Fruit fly (Drosophila melanogaster): ENCODE results near the gene CG8004.

The CG8004 gene

dm6 chr3L:19928435-19929011 lies at the start of gene CG8004, which contains the start of gene RhoGDI:
Gene CG8004, minus strand, starts transcription at chr3L:19928508.
Gene RhoGDI, plus strand, starts transcription at chr3L:19928743.
- no peak for TF ChIP-seq CG17801 (GFP tag; optimal IDR thresholded peaks at IDR 0.05; ENCODE audit: partially characterized antibody)

DNA sequence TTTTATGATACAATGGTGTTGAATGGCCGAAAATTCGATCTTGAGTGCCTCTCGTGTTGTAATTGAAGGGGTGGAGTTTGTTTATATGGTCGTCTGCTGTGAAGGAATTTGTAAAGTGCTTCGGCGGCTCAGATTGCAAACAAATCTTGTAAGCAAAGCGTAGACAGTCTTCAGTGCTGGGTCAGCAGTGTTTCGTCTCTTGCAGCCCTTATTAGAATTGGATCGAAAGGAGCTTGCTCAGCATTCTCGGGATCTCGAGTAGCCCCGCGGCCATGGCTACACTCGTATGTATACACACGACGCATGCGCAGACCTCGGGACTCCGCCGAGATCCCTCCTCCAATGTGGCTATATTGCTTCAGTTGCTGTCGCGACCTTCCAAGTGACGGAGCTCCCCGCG lies 49.8 kb upstream of the CG8004 start:
- TF ChIP-seq CG17801 (GFP tag; optimal IDR thresholded peaks at IDR 0.05; ENCODE audit: partially characterized antibody) = no peak

- no peak for TF ChIP-seq CG17801 (GFP tag; optimal IDR thresholded peaks at IDR 0.05; ENCODE audit: partially characterized antibody)
These were observed 40.7 kb upstream of the CG8004 start for dm6 chr3L:19968725-19969598.

DNA sequence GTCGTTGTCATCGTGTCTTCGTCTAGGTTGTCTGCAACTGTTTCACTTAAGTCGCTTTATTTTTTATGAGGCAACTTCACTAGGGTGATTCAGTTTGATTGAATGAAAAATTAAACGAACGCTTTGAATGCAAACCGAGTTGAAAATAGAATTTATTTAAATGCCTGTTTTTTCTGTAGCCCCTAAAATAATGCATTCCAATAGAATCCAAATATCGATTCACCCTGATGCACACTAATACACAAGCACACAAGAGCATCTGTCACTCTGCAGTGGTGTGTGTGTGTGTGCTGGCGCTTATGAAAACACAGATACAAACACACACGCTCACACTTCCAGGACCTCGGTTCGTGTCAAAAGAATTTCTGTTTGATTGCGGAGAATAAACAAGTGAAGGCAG lies 33.5 kb upstream of the CG8004 start:
- no peak for TF ChIP-seq CG17801 (GFP tag; optimal IDR thresholded peaks at IDR 0.05; ENCODE audit: partially characterized antibody)

DNA sequence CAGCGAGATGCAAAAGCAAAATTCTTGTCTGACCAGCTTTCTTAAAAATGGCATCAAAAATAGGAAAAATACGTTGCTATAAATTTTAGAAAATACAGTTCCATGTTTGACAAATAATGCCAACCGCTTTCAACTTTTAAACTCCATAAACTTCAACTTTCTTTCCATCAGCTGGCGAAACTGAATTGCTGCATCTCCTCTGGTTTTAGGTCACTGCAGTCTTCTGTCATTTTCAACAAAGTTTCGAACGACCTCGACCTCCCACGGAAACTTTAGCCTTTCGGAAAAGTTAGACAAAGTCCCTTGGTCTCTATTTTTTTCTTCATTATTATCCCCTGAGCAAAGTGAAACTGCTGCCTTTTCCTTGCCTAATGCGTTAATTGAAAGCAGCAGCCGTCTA lies 27.4 kb upstream of the CG8004 start, which contains the start of gene CG42263:
CG42263 (minus strand) TSS at position 101 of the 400 bp plus-strand sequence.
- TF ChIP-seq CG17801 (GFP tag; optimal IDR thresholded peaks at IDR 0.05; ENCODE audit: partially characterized antibody) = no peak

DNA sequence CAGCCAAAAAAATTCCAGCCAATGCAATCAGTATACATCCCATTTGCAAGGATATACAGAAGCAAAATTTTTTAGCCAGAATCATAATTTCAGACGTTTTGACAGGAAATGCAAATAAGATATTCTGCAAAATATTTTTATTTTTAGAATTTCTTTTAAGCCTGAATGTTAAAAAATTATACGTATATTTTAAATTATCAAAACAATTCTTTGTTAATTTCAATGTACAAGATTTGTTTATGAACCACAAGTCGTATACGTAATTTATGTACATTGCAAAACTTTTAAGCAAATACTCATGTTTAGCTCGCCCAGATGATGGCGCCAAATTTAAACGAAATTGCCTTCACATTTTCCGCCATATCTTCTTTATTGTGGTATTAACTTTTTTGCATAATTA lies 26.1 kb upstream of the CG8004 start, which contains the start of gene CG42654:
CG42654 (minus strand) TSS at position 101 of the 400 bp plus-strand sequence.
- no peak for TF ChIP-seq CG17801 (GFP tag; optimal IDR thresholded peaks at IDR 0.05; ENCODE audit: partially characterized antibody)

DNA sequence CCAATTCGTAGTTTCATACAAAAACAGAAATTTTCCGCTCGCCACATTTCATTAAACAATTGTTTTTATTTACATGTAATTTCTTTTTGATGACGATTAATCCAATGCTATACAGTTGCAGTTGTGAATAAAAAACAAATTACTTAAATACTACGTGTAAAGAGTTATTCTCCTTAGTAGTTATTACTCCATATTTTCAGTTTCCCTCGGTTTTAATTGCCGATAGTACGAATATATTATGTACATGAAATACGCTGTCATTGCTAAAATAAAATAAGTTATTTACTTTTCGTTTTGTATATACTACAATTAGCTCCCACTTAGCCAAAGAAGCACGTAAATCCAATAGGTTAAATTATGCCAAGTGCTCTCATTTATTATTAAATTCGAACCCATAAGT lies 25.3 kb upstream of the CG8004 start, which contains the start of gene CG42655:
CG42655 (minus strand) TSS at position 101 of the 400 bp plus-strand sequence.
- TF ChIP-seq CG17801 (GFP tag; optimal IDR thresholded peaks at IDR 0.05; ENCODE audit: partially characterized antibody) = no peak

dm6 chr3L:19952690-19953089 lies 24.4 kb upstream of the CG8004 start, which contains the start of gene CG33710:
Gene CG33710, minus strand, starts transcription at chr3L:19952790.
- no peak for TF ChIP-seq CG17801 (GFP tag; optimal IDR thresholded peaks at IDR 0.05; ENCODE audit: partially characterized antibody)

DNA sequence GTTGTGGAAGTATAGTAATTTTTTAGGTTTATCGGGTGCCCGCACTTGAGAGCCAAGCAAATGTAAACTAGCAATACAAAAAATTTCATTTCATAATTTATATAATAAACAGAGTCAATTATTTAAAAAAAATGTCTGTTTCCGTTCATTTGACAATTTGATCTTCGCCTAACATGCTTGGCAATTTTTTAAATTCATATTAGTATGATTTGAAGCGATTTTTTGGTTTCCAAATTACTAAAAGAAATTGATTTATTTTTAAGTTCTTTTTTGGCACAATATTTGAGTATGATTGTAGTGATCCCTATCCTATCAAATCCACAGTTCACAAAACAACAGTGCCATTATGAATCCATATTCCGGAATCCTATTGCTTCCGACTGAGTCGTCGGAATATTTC lies 23.6 kb upstream of the CG8004 start, which contains the start of gene CG34258:
CG34258 (minus strand) TSS at position 101 of the 400 bp plus-strand sequence.
- no peak for TF ChIP-seq CG17801 (GFP tag; optimal IDR thresholded peaks at IDR 0.05; ENCODE audit: partially characterized antibody)

DNA sequence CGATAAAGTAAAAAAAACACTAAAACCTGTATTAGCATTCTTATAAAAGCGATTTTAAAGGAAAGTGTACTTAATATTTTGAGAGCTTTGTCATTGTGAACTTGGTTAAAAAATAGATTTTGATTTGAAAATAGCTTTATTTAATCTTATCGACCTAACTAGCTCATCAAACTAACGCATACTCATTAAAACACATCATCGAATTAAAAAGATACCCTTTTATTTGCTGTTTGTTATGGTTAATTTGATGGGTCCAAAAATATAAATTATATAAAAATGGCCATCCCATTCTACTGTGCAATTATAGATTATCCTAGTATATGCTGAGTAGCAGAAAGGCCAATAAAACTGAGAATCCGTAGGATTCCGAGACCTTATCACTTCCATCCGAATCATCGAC lies 22.7 kb upstream of the CG8004 start, which contains the start of gene CG32219:
CG32219 (minus strand) TSS at position 101 of the 400 bp plus-strand sequence.
- no peak for TF ChIP-seq CG17801 (GFP tag; optimal IDR thresholded peaks at IDR 0.05; ENCODE audit: partially characterized antibody)

DNA sequence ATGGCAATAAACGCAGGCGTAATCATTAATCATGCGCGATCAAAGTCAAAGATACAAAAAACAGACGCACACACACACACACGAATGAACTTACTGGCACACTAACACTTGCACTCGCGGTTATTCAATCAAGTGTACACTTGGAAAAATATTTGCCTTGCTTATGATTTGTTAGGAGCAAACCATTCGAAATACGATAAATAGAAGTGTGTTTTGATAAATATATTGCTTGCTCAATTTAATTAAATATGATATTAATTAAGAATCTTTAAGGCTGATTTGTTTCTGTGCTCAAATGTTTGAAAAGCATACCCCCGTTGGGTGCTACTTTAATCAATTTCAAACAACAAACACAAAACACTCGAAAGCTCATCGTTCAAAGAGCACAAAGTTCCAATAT lies 17.2 kb upstream of the CG8004 start:
- TF ChIP-seq CG17801 (GFP tag; optimal IDR thresholded peaks at IDR 0.05; ENCODE audit: partially characterized antibody) = no peak

DNA sequence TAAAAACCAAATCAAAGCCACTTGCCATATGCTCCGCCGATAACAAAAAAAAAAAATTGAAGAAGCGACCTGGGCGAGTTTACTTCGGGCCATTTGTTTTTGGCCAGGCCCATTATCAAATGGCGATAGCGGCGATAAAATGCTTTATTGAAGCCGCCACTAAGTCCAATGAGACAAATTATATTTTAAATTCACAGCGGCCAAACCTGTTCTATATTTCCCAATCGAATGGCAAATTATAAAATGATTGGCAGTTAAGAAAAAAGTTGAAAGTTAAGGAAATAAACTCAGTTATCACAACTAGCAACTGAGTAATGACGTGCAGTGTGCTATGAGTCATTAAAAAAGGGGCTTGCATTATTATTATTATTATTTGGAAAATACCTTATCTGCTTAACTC lies 12.9 kb upstream of the CG8004 start:
- TF ChIP-seq CG17801 (GFP tag; optimal IDR thresholded peaks at IDR 0.05; ENCODE audit: partially characterized antibody) = no peak

DNA sequence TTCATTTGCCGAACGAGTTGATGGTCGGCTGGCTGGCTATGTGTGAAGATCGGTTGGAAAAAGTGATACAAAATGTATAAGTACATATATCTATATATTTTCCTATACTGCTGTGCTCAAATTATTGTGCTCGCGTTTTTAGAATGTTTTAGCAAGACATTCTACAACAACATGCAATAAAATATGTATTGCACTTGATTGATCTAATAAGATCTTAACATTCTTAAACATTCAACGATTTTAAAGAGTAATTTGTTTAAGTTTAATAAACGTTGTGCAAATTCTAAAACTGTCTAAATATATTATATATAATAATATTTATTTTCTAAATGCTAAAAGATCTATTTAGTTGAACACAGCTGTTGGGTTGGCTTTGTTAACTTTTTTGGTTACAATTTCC lies 12.0 kb upstream of the CG8004 start:
- TF ChIP-seq CG17801 (GFP tag; optimal IDR thresholded peaks at IDR 0.05; ENCODE audit: partially characterized antibody) = no peak

- peak; percentile 6 for TF ChIP-seq CG17801 (GFP tag; optimal IDR thresholded peaks at IDR 0.05; ENCODE audit: partially characterized antibody)
These were observed 10.7 kb upstream of the CG8004 start, which contains the start of gene Ac76E for dm6 chr3L:19939024-19939423. Gene Ac76E, plus strand, starts transcription at chr3L:19939287.

DNA sequence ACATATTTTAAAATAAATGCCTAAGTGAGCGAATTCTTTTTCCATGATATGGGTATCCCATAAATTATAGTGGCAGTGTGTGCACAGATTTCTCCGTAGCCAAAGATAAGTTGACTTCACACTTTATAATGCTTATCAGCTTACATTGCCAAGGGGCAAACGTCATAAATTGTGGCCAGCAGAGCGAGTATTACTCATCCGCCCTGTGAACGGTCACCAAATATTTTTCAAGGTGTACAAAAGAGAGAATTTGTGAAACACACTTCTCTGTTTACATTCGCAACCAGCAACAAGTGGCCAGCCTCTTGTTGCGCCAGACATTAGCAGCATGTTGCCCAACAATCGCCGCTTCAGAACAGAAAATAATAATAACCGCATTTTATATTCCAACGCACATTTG lies 4.6 kb upstream of the CG8004 start:
- peak; percentile 54 for TF ChIP-seq CG17801 (GFP tag; optimal IDR thresholded peaks at IDR 0.05; ENCODE audit: partially characterized antibody)

DNA sequence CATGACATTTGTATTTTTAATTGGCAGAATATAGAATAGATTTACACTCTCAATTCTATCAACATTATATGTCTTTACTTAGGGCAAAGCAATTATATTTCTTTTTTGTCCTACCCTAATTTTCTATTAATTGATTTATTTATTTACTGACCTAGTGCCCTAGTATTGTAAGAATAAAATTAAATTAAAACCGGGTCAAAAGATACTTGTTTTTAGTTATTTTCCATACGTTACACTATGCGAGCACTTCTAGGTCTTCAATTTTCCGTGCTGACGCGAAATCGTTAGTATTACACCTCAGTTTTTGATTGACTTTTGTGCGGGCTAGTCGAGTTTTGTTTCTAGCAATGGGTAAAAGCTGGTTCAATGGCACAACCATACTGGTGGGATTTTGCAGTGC lies 3.1 kb upstream of the CG8004 start, which contains the start of gene CG46462:
CG46462 (plus strand) TSS at position 301 of the 400 bp plus-strand sequence.
- no peak for TF ChIP-seq CG17801 (GFP tag; optimal IDR thresholded peaks at IDR 0.05; ENCODE audit: partially characterized antibody)

All from ovary, adult (tissue).